Fruit fly (Drosophila melanogaster) whole organism, embryonic: ENCODE measurements around the gene VhaSFD.
A peak's percentile ranks its signal among the peaks of the same experiment; 100 is the strongest.

Experiments
- Abd-B ChIP-seq: fragments of 200-800 bp; sonication (Bioruptor generic); optimal IDR thresholded peaks from 2 replicates; lab custom pipeline; 2018; ENCODE audit warnings: missing biosample characterization, mild to moderate bottlenecking, missing genetic modification characterization, moderate library complexity
- Blimp-1 ChIP-seq: fragments of 200-800 bp; sonication (Bioruptor generic); optimal IDR thresholded peaks from 3 replicates; lab custom pipeline; 2018; ENCODE audit warnings: missing biosample characterization, missing genetic modification characterization, mild to moderate bottlenecking, moderate library complexity, missing genetic modification reagents
- CG10147 ChIP-seq: fragments of 200-800 bp; sonication (Bioruptor generic); optimal IDR thresholded peaks from 2 replicates; lab custom pipeline; 2019; ENCODE audit warnings: missing biosample characterization, mild to moderate bottlenecking, missing genetic modification characterization, moderate library complexity
- CG10267 ChIP-seq: fragments of 200-800 bp; sonication (Bioruptor generic); optimal IDR thresholded peaks from 2 replicates; lab custom pipeline; 2018; ENCODE audit warnings: missing biosample characterization, mild to moderate bottlenecking, missing genetic modification characterization, moderate library complexity
- CG10959 ChIP-seq: fragments of 200-800 bp; sonication (Bioruptor generic); IDR thresholded peaks from 2 replicates; pipeline ENCODE4 v1.3.6; 2022; ENCODE audit warnings: missing biosample characterization, missing genetic modification characterization
- CG11560 ChIP-seq: fragments of 200-800 bp; sonication (Bioruptor generic); IDR thresholded peaks from 3 replicates; pipeline ENCODE4 v1.3.6; 2022; ENCODE audit warnings: missing biosample characterization, missing genetic modification characterization
- CG12155 ChIP-seq: fragments of 200-800 bp; sonication (Bioruptor generic); optimal IDR thresholded peaks from 3 replicates; lab custom pipeline; 2016; ENCODE audit warnings: missing biosample characterization, missing genetic modification characterization
- CG13296 ChIP-seq: fragments of 200-800 bp; sonication (Bioruptor generic); optimal IDR thresholded peaks from 3 replicates; lab custom pipeline; 2018; ENCODE audit warnings: missing biosample characterization, mild to moderate bottlenecking, missing genetic modification characterization
- CG16863 ChIP-seq: fragments of 200-800 bp; sonication (Bioruptor generic); optimal IDR thresholded peaks from 3 replicates; lab custom pipeline; 2016; ENCODE audit warnings: missing biosample characterization, missing genetic modification characterization
- CG17359 ChIP-seq: fragments of 200-800 bp; sonication (Bioruptor generic); optimal IDR thresholded peaks from 3 replicates; lab custom pipeline; 2018; ENCODE audit warnings: missing biosample characterization, mild to moderate bottlenecking, missing genetic modification characterization, moderate library complexity
- CG17361 ChIP-seq: fragments of 200-800 bp; sonication (Bioruptor generic); IDR thresholded peaks from 3 replicates; pipeline ENCODE4 v1.3.6; 2022; ENCODE audit warnings: missing biosample characterization, missing genetic modification characterization
- CG18476 ChIP-seq: fragments of 200-800 bp; sonication (Bioruptor generic); optimal IDR thresholded peaks from 2 replicates; lab custom pipeline; 2016; ENCODE audit warnings: missing biosample characterization, mild to moderate bottlenecking, missing genetic modification characterization
- CG2129 ChIP-seq: fragments of 200-800 bp; sonication (Bioruptor generic); IDR thresholded peaks from 2 replicates; pipeline ENCODE4 v1.3.6; 2022; ENCODE audit warnings: missing biosample characterization, missing genetic modification characterization; ENCODE audit not compliant: partially characterized antibody
- CG32767 ChIP-seq: fragments of 200-800 bp; sonication (Bioruptor generic); IDR thresholded peaks from 2 replicates; pipeline ENCODE4 v1.3.6; 2022; ENCODE audit warnings: missing biosample characterization, missing genetic modification characterization
- CG3838 ChIP-seq: fragments of 200-800 bp; sonication (Bioruptor generic); optimal IDR thresholded peaks from 3 replicates; lab custom pipeline; 2016; ENCODE audit warnings: missing biosample characterization, missing genetic modification characterization
- CG3995 ChIP-seq: fragments of 200-800 bp; sonication (Bioruptor generic); optimal IDR thresholded peaks from 3 replicates; lab custom pipeline; 2016; ENCODE audit warnings: missing biosample characterization, missing genetic modification characterization
- CG4404 ChIP-seq: fragments of 200-800 bp; sonication (Bioruptor generic); IDR thresholded peaks from 2 replicates; pipeline ENCODE4 v1.3.6; 2022; ENCODE audit warnings: missing biosample characterization, missing genetic modification characterization
- CG6683 ChIP-seq: fragments of 200-800 bp; sonication (Bioruptor generic); optimal IDR thresholded peaks from 2 replicates; lab custom pipeline; 2017; ENCODE audit warnings: missing biosample characterization, mild to moderate bottlenecking, missing genetic modification characterization, missing genetic modification reagents
- CG7745 ChIP-seq: fragments of 200-800 bp; sonication (Bioruptor generic); optimal IDR thresholded peaks from 2 replicates; lab custom pipeline; 2018; ENCODE audit warnings: missing biosample characterization, mild to moderate bottlenecking, missing genetic modification characterization, moderate library complexity
- CG7963 ChIP-seq: fragments of 200-800 bp; sonication (Bioruptor generic); IDR thresholded peaks from 3 replicates; pipeline ENCODE4 v1.3.6; 2022; ENCODE audit warnings: missing biosample characterization, missing genetic modification characterization; ENCODE audit not compliant: partially characterized antibody
- CG8290 ChIP-seq, 3 experiments: fragments of 200-800 bp; sonication (Bioruptor generic); optimal IDR thresholded peaks; 2 replicates each; lab custom pipeline; 2016 to 2019; ENCODE audit warnings: missing biosample characterization in 3 of 3, missing genetic modification characterization in 3 of 3, mild to moderate bottlenecking in 2 of 3, moderate library complexity in 1 of 3
- CG8359 ChIP-seq: fragments of 200-800 bp; sonication (Bioruptor generic); optimal IDR thresholded peaks from 2 replicates; lab custom pipeline; 2017; ENCODE audit warnings: missing biosample characterization, mild to moderate bottlenecking, missing genetic modification characterization, borderline replicate concordance
- CG9876 ChIP-seq: fragments of 200-800 bp; sonication (Bioruptor generic); optimal IDR thresholded peaks from 2 replicates; lab custom pipeline; 2016; ENCODE audit warnings: missing biosample characterization, missing genetic modification characterization
- Camta ChIP-seq: fragments of 200-800 bp; sonication (Bioruptor generic); optimal IDR thresholded peaks from 2 replicates; lab custom pipeline; 2016; ENCODE audit warnings: missing biosample characterization, missing genetic modification characterization
- CkIIα-i1 ChIP-seq: fragments of 200-800 bp; sonication (Bioruptor generic); IDR thresholded peaks from 2 replicates; pipeline ENCODE4 v1.3.6; 2022; ENCODE audit warnings: missing biosample characterization, missing genetic modification characterization
- CoRest ChIP-seq: fragments of 200-800 bp; sonication (Bioruptor generic); optimal IDR thresholded peaks from 3 replicates; lab custom pipeline; 2018; ENCODE audit warnings: missing biosample characterization, mild to moderate bottlenecking, missing genetic modification characterization, moderate library complexity
- HHEX ChIP-seq: fragments of 200-800 bp; sonication (Bioruptor generic); optimal IDR thresholded peaks from 3 replicates; lab custom pipeline; 2017; ENCODE audit warnings: missing biosample characterization, mild to moderate bottlenecking, missing genetic modification characterization, missing genetic modification reagents
- HmgD ChIP-seq: fragments of 200-800 bp; sonication (Bioruptor generic); optimal IDR thresholded peaks from 3 replicates; lab custom pipeline; 2016; ENCODE audit warnings: missing biosample characterization, missing genetic modification characterization
- Hmx ChIP-seq: fragments of 200-800 bp; sonication (Bioruptor generic); optimal IDR thresholded peaks from 2 replicates; lab custom pipeline; 2016; ENCODE audit warnings: missing biosample characterization, missing genetic modification characterization
- MBD-R2 ChIP-seq: fragments of 200-800 bp; sonication (Bioruptor generic); IDR thresholded peaks from 2 replicates; pipeline ENCODE4 v1.3.6; 2022; ENCODE audit warnings: missing biosample characterization, missing genetic modification characterization
- NC2α ChIP-seq: fragments of 200-800 bp; sonication (Bioruptor generic); optimal IDR thresholded peaks from 2 replicates; lab custom pipeline; 2016; ENCODE audit warnings: missing biosample characterization, missing genetic modification characterization
- NK7.1 ChIP-seq: fragments of 200-800 bp; sonication (Bioruptor generic); optimal IDR thresholded peaks from 3 replicates; lab custom pipeline; 2016; ENCODE audit warnings: missing biosample characterization, missing genetic modification characterization
- Nf-YB ChIP-seq: fragments of 200-800 bp; sonication (Bioruptor generic); optimal IDR thresholded peaks from 3 replicates; lab custom pipeline; 2019; ENCODE audit warnings: missing biosample characterization, mild to moderate bottlenecking, missing genetic modification characterization, moderate library complexity
- Ptx1 ChIP-seq: fragments of 200-800 bp; sonication (Bioruptor generic); IDR thresholded peaks from 2 replicates; pipeline ENCODE4 v1.3.6; 2022; ENCODE audit warnings: missing biosample characterization, missing genetic modification characterization
- Scr ChIP-seq: fragments of 200-800 bp; sonication (Bioruptor generic); IDR thresholded peaks from 2 replicates; pipeline ENCODE4 v1.3.6; 2022; ENCODE audit warnings: missing biosample characterization, missing genetic modification characterization; ENCODE audit not compliant: partially characterized antibody
- Vsx1 ChIP-seq: fragments of 200-800 bp; sonication (Bioruptor generic); optimal IDR thresholded peaks from 2 replicates; lab custom pipeline; 2017; ENCODE audit warnings: missing biosample characterization, mild to moderate bottlenecking, missing genetic modification characterization, missing genetic modification reagents
- Xrp1 ChIP-seq: fragments of 200-800 bp; sonication (Bioruptor generic); IDR thresholded peaks from 2 replicates; pipeline ENCODE4 v1.3.6; 2022; ENCODE audit warnings: missing biosample characterization, missing genetic modification characterization
- ap ChIP-seq: fragments of 200-800 bp; sonication (Bioruptor generic); IDR thresholded peaks from 2 replicates; pipeline ENCODE4 v1.3.6; 2022; ENCODE audit warnings: missing biosample characterization, missing genetic modification characterization
- ase ChIP-seq: fragments of 200-800 bp; sonication (Bioruptor generic); IDR thresholded peaks from 3 replicates; pipeline ENCODE4 v1.3.6; 2022; ENCODE audit warnings: missing biosample characterization, missing genetic modification characterization
- br ChIP-seq: fragments of >200 bp; optimal IDR thresholded peaks from 2 replicates; lab custom pipeline; 2017
- chm ChIP-seq: fragments of 200-800 bp; sonication (Bioruptor generic); IDR thresholded peaks from 2 replicates; pipeline ENCODE4 v1.3.6; 2022; ENCODE audit warnings: missing biosample characterization, missing genetic modification characterization
- dimm ChIP-seq: fragments of 200-800 bp; sonication (Bioruptor generic); IDR thresholded peaks from 2 replicates; pipeline ENCODE4 v1.3.6; 2022; ENCODE audit warnings: missing biosample characterization, missing genetic modification characterization
- en ChIP-seq: fragments of 200-800 bp; sonication (Bioruptor generic); optimal IDR thresholded peaks from 2 replicates; lab custom pipeline; 2016; ENCODE audit warnings: missing biosample characterization, missing genetic modification characterization
- lbe ChIP-seq: fragments of 200-800 bp; sonication (Bioruptor generic); optimal IDR thresholded peaks from 2 replicates; lab custom pipeline; 2016; ENCODE audit warnings: missing biosample characterization, mild to moderate bottlenecking, missing genetic modification characterization
- oc ChIP-seq: fragments of 200-800 bp; sonication (Bioruptor generic); optimal IDR thresholded peaks from 2 replicates; lab custom pipeline; 2018; ENCODE audit warnings: missing biosample characterization, mild to moderate bottlenecking, missing genetic modification characterization, moderate library complexity
- p53 ChIP-seq: fragments of 200-800 bp; sonication (Bioruptor generic); optimal IDR thresholded peaks from 2 replicates; lab custom pipeline; 2016; ENCODE audit warnings: missing biosample characterization, missing genetic modification characterization
- shn ChIP-seq: fragments of 200-800 bp; sonication (Bioruptor generic); optimal IDR thresholded peaks from 3 replicates; lab custom pipeline; 2016; ENCODE audit warnings: missing biosample characterization, missing genetic modification characterization
- sima ChIP-seq: fragments of 200-800 bp; sonication (Bioruptor generic); optimal IDR thresholded peaks from 2 replicates; lab custom pipeline; 2016; ENCODE audit warnings: missing biosample characterization, missing genetic modification characterization
- ttk ChIP-seq: fragments of 200-800 bp; sonication (Bioruptor generic); IDR thresholded peaks from 2 replicates; pipeline ENCODE4 v2.1.2; 2022; ENCODE audit warnings: missing biosample characterization, missing genetic modification characterization
- unpg ChIP-seq: fragments of 200-800 bp; sonication (Bioruptor generic); optimal IDR thresholded peaks from 3 replicates; lab custom pipeline; 2018; ENCODE audit warnings: missing biosample characterization, mild to moderate bottlenecking, missing genetic modification characterization, moderate library complexity

The VhaSFD gene

DNA sequence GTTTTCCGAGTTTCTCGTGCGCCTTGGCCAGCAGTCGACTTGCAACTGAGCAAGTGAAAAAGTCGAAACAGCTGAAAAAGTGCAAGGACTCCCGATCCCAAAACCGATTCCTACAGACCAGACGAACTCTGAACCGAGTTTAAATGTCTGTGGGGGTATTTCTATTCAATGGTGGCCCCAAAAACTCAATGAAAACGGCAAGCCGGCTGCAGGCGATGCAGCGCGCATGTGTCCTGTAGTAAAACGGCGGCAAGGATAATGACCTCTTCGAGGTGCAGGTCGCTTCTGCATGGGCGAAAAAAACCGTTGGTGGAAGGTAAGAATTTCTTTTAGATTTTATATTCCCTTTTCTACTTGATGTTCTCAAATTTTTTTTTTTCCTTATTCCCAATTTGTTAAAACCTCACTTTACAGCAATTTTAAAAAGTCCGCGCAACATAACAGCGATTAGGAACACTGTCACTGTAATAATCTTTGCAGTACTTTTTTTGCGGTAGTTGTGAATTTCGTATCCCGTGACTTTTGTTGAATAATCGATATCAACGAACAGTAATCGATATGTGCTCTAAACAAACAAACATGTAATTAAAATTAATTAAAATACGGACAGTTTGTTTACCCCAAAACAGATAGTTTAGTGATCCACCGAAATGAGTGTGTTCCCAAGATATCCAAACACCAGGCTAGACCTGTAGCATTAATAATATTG is 50.8 kb downstream of the VhaSFD start, which contains the start of the genes Trpgamma and her (continued):
- TF ChIP-seq sima (GFP tag; lab: Kevin White, UChicago) (no peak), ase (GFP tag; lab: Robert Waterston, UW) (no peak), CG3995 (GFP tag; lab: Kevin White, UChicago) (peak; percentile 99), Nf-YB (GFP tag; lab: Kevin White, UChicago) (no peak), NC2α (GFP tag; lab: Kevin White, UChicago) (no peak), lbe (GFP tag; lab: Kevin White, UChicago) (peak; percentile 84), CG13296 (GFP tag; lab: Kevin White, UChicago) (no peak), Xrp1 (GFP tag; lab: Robert Waterston, UW) (no peak), ttk (no peak), CG4404 (no peak), HmgD (GFP tag; lab: Kevin White, UChicago) (peak; percentile 33), CG17359 (tag; lab: Kevin White, UChicago) (no peak), CG32767 (no peak), CG8359 (GFP tag; lab: Kevin White, UChicago) (no peak), CG10147 (no peak), CG11560 (tag; lab: Robert Waterston, UW) (no peak), Abd-B (GFP tag; lab: Kevin White, UChicago) (peak; percentile 46), CG6683 (GFP tag; lab: Kevin White, UChicago) (no peak), CG9876 (GFP tag; lab: Kevin White, UChicago) (no peak), MBD-R2 (GFP tag; lab: Robert Waterston, UW) (peak; percentile 40; the same call in 1 of the 2 replicates), ap (no peak), oc (tag; lab: Kevin White, UChicago) (no peak), Hmx (no peak), CG8290 (GFP tag; optimal IDR thresholded peaks at IDR 0.05; lab: Kevin White, UChicago) (peak; percentile 22), CG8290 (tag; optimal IDR thresholded peaks at IDR 0.05; lab: Kevin White, UChicago) (peak in 1 of 2 experiments; percentile 65), dimm (GFP tag; lab: Robert Waterston, UW) (no peak), br (lab: Kevin White, UChicago) (no peak), Vsx1 (peak; percentile 5), CoRest (peak; percentile 22), CG17361 (GFP tag; lab: Robert Waterston, UW) (no peak), en (GFP tag; lab: Kevin White, UChicago) (no peak), CG16863 (no peak), chm (GFP tag; lab: Robert Waterston, UW) (no peak), CG7745 (tag; lab: Kevin White, UChicago) (peak; percentile 98), Scr (GFP tag; lab: Robert Waterston, UW) (peak; percentile 91), unpg (GFP tag; lab: Kevin White, UChicago) (peak; percentile 21), CG18476 (no peak), Ptx1 (GFP tag; lab: Robert Waterston, UW) (no peak), CG10959 (no peak), Camta (GFP tag; lab: Kevin White, UChicago) (no peak), NK7.1 (GFP tag; lab: Kevin White, UChicago) (no peak), Blimp-1 (GFP tag; lab: Kevin White, UChicago) (no peak), CG10267 (tag; lab: Kevin White, UChicago) (peak; percentile 91), CkIIα-i1 (GFP tag; lab: Robert Waterston, UW) (no peak), CG2129 (GFP tag; lab: Robert Waterston, UW) (peak; percentile 75), CG7963 (GFP tag; lab: Robert Waterston, UW) (peak; percentile 61; the same call in 2 of the 3 replicates), HHEX (GFP tag; lab: Kevin White, UChicago) (no peak), CG12155 (GFP tag; lab: Kevin White, UChicago) (peak; percentile 13), shn (GFP tag; lab: Kevin White, UChicago) (no peak), p53 (GFP tag; lab: Kevin White, UChicago) (no peak), CG3838 (GFP tag; lab: Kevin White, UChicago) (peak; percentile 7)
